Fruit fly (Drosophila melanogaster) whole organism, embryonic: Measurements from ENCODE around the gene CG7943.

Experiments used
- CG11247 ChIP-seq: fragments of 200-800 bp; sonication (Bioruptor generic); IDR thresholded peaks from 2 replicates; pipeline ENCODE4 v1.3.6; 2022; ENCODE audit warnings: missing biosample characterization, missing genetic modification characterization
- CG11560 ChIP-seq: fragments of 200-800 bp; sonication (Bioruptor generic); IDR thresholded peaks from 3 replicates; pipeline ENCODE4 v1.3.6; 2022; ENCODE audit warnings: missing biosample characterization, missing genetic modification characterization
- CG11723 ChIP-seq: fragments of 200-800 bp; sonication (Bioruptor generic); optimal IDR thresholded peaks from 2 replicates; lab custom pipeline; 2017; ENCODE audit warnings: missing biosample characterization, mild to moderate bottlenecking, missing genetic modification characterization
- CG13123 ChIP-seq: fragments of 200-800 bp; sonication (Bioruptor generic); optimal IDR thresholded peaks from 2 replicates; lab custom pipeline; 2016; ENCODE audit warnings: missing biosample characterization, missing genetic modification characterization
- CG17359 ChIP-seq: fragments of 200-800 bp; sonication (Bioruptor generic); optimal IDR thresholded peaks from 3 replicates; lab custom pipeline; 2018; ENCODE audit warnings: missing biosample characterization, mild to moderate bottlenecking, missing genetic modification characterization, moderate library complexity
- CG17385 ChIP-seq: fragments of 200-800 bp; sonication (Bioruptor generic); optimal IDR thresholded peaks from 3 replicates; lab custom pipeline; 2018; ENCODE audit warnings: missing biosample characterization, mild to moderate bottlenecking, missing genetic modification characterization
- CG5180 ChIP-seq: fragments of 200-800 bp; sonication (Bioruptor generic); optimal IDR thresholded peaks from 3 replicates; lab custom pipeline; 2017; ENCODE audit warnings: missing biosample characterization, missing genetic modification characterization, mild to moderate bottlenecking, moderate library complexity, missing genetic modification reagents
- CG7745 ChIP-seq: fragments of 200-800 bp; sonication (Bioruptor generic); optimal IDR thresholded peaks from 2 replicates; lab custom pipeline; 2018; ENCODE audit warnings: missing biosample characterization, mild to moderate bottlenecking, missing genetic modification characterization, moderate library complexity
- CG9797 ChIP-seq: fragments of 200-800 bp; sonication (Bioruptor generic); optimal IDR thresholded peaks from 3 replicates; lab custom pipeline; 2018; ENCODE audit warnings: missing biosample characterization, mild to moderate bottlenecking, missing genetic modification characterization
- CG9817 ChIP-seq: fragments of 200-800 bp; sonication (Bioruptor generic); optimal IDR thresholded peaks from 2 replicates; lab custom pipeline; 2018; ENCODE audit warnings: missing biosample characterization, mild to moderate bottlenecking, missing genetic modification characterization, moderate library complexity
- Deaf1 ChIP-seq: fragments of 200-800 bp; optimal IDR thresholded peaks from 3 replicates; lab custom pipeline; 2019; ENCODE audit warnings: missing biosample characterization, mild to moderate bottlenecking, missing genetic modification characterization, moderate library complexity
- Dip3 ChIP-seq: fragments of 200-800 bp; sonication (Bioruptor generic); optimal IDR thresholded peaks from 3 replicates; lab custom pipeline; 2016; ENCODE audit warnings: missing biosample characterization, missing genetic modification characterization
- Drgx ChIP-seq: fragments of 200-800 bp; sonication (Bioruptor generic); IDR thresholded peaks from 2 replicates; pipeline ENCODE4 v1.3.6; 2022; ENCODE audit warnings: missing biosample characterization, missing genetic modification characterization
- Hey ChIP-seq: fragments of 200-800 bp; sonication (Bioruptor generic); optimal IDR thresholded peaks from 3 replicates; lab custom pipeline; 2018; ENCODE audit warnings: missing biosample characterization, mild to moderate bottlenecking, missing genetic modification characterization
- HmgZ ChIP-seq: fragments of 200-800 bp; sonication (Bioruptor generic); optimal IDR thresholded peaks from 2 replicates; lab custom pipeline; 2018; ENCODE audit warnings: missing biosample characterization, mild to moderate bottlenecking, missing genetic modification characterization
- Sin3A ChIP-seq: fragments of >200 bp; optimal IDR thresholded peaks from 2 replicates; lab custom pipeline; 2018
- amos ChIP-seq: fragments of 200-800 bp; sonication (Bioruptor generic); IDR thresholded peaks from 2 replicates; pipeline ENCODE4 v1.3.6; 2022; ENCODE audit warnings: missing biosample characterization, missing genetic modification characterization; ENCODE audit not compliant: partially characterized antibody
- bsh ChIP-seq, 2 experiments: fragments of 200-800 bp; sonication (Bioruptor generic); optimal IDR thresholded peaks; 2 replicates each; lab custom pipeline; 2017 to 2018; ENCODE audit warnings: mild to moderate bottlenecking in 2 of 2, missing biosample characterization in 2 of 2, missing genetic modification characterization in 2 of 2, moderate library complexity in 1 of 2
- chm ChIP-seq: fragments of 200-800 bp; sonication (Bioruptor generic); IDR thresholded peaks from 2 replicates; pipeline ENCODE4 v1.3.6; 2022; ENCODE audit warnings: missing biosample characterization, missing genetic modification characterization
- cwo ChIP-seq: fragments of 200-800 bp; sonication (Bioruptor generic); optimal IDR thresholded peaks from 3 replicates; lab custom pipeline; 2017; ENCODE audit warnings: missing biosample characterization, missing genetic modification characterization, mild to moderate bottlenecking, moderate library complexity, missing genetic modification reagents
- esg ChIP-seq: fragments of 200-800 bp; sonication (Bioruptor generic); conservative IDR thresholded peaks from 2 replicates; pipeline ENCODE4 v1.3.6; 2022; ENCODE audit warnings: missing biosample characterization, missing genetic modification characterization
- ewg ChIP-seq: fragments of 200-800 bp; sonication (Bioruptor generic); optimal IDR thresholded peaks from 3 replicates; lab custom pipeline; 2017; ENCODE audit warnings: mild to moderate bottlenecking, missing biosample characterization, missing genetic modification reagents, missing genetic modification characterization
- exex ChIP-seq: fragments of 200-800 bp; sonication (Bioruptor generic); optimal IDR thresholded peaks from 4 replicates; lab custom pipeline; 2018; ENCODE audit warnings: missing biosample characterization, mild to moderate bottlenecking, missing genetic modification characterization, moderate library complexity
- gce ChIP-seq: fragments of 200-800 bp; sonication (Bioruptor generic); IDR thresholded peaks from 3 replicates; pipeline ENCODE4 v1.3.6; 2022; ENCODE audit warnings: missing biosample characterization, missing genetic modification characterization
- grn ChIP-seq: fragments of 200-800 bp; sonication (Bioruptor generic); optimal IDR thresholded peaks from 3 replicates; lab custom pipeline; 2017; ENCODE audit warnings: missing biosample characterization, missing genetic modification characterization
- gsb ChIP-seq: fragments of 200-800 bp; sonication (Bioruptor generic); IDR thresholded peaks from 2 replicates; pipeline ENCODE4 v1.3.6; 2022; ENCODE audit warnings: missing biosample characterization, missing genetic modification characterization
- lov ChIP-seq, 2 experiments: fragments of 200-800 bp in 1 of 2; fragments of >200 bp in 1 of 2; sonication (Bioruptor generic) in 1 of 2; IDR thresholded peaks in 1 of 2; optimal IDR thresholded peaks in 1 of 2; 2 replicates in 1 of 2; 3 replicates in 1 of 2; pipeline versions ENCODE4 v1.3.6 to Lab custom; 2017 to 2022; ENCODE audit warnings: missing biosample characterization in 1 of 2, missing genetic modification characterization in 1 of 2
- mirr ChIP-seq: fragments of 200-800 bp; sonication (Bioruptor generic); optimal IDR thresholded peaks from 3 replicates; lab custom pipeline; 2018; ENCODE audit warnings: missing biosample characterization, mild to moderate bottlenecking, missing genetic modification characterization
- nom ChIP-seq: fragments of 200-800 bp; sonication (Bioruptor generic); optimal IDR thresholded peaks from 2 replicates; lab custom pipeline; 2017; ENCODE audit warnings: missing biosample characterization, missing genetic modification characterization, mild to moderate bottlenecking, moderate library complexity, missing genetic modification reagents
- onecut ChIP-seq: fragments of 200-800 bp; sonication (Bioruptor generic); IDR thresholded peaks from 2 replicates; pipeline ENCODE4 v1.3.6; 2022; ENCODE audit warnings: missing biosample characterization, missing genetic modification characterization
- sd ChIP-seq: fragments of 200-800 bp; sonication (Bioruptor generic); optimal IDR thresholded peaks from 3 replicates; lab custom pipeline; 2018; ENCODE audit warnings: missing biosample characterization, mild to moderate bottlenecking, missing genetic modification characterization, moderate library complexity
- sens-2 ChIP-seq: fragments of 200-800 bp; sonication (Bioruptor generic); IDR thresholded peaks from 2 replicates; pipeline ENCODE4 v1.3.6; 2022; ENCODE audit warnings: missing biosample characterization, missing genetic modification characterization
- sqz ChIP-seq: fragments of 200-800 bp; sonication (Bioruptor generic); optimal IDR thresholded peaks from 3 replicates; lab custom pipeline; 2018; ENCODE audit warnings: missing biosample characterization, mild to moderate bottlenecking, missing genetic modification characterization
- sug ChIP-seq: fragments of 200-800 bp; optimal IDR thresholded peaks from 2 replicates; lab custom pipeline; 2019; ENCODE audit warnings: missing biosample characterization, mild to moderate bottlenecking, missing genetic modification characterization, moderate library complexity
- tin ChIP-seq: fragments of 200-800 bp; sonication (Bioruptor generic); optimal IDR thresholded peaks from 3 replicates; lab custom pipeline; 2016; ENCODE audit warnings: missing biosample characterization, missing genetic modification characterization
- twi ChIP-seq: fragments of 200-800 bp; optimal IDR thresholded peaks from 2 replicates; lab custom pipeline; 2019; ENCODE audit warnings: missing biosample characterization, mild to moderate bottlenecking, missing genetic modification characterization, moderate library complexity
- usp ChIP-seq: fragments of >200 bp; optimal IDR thresholded peaks from 2 replicates; lab custom pipeline; 2017; ENCODE audit warnings: missing biosample characterization, missing genetic modification characterization

Gene CG7943

dm6 chr3R:30005332-30005979 is 40.8 kb upstream of the CG7943 start:
- TF ChIP-seq tin (GFP tag; lab: Kevin White, UChicago) (no peak), CG17385 (no peak), chm (GFP tag; lab: Robert Waterston, UW) (no peak), gsb (GFP tag; lab: Robert Waterston, UW) (no peak), ewg (peak; percentile 4), CG5180 (GFP tag; lab: Kevin White, UChicago) (no peak), bsh (GFP tag; optimal IDR thresholded peaks at IDR 0.05; lab: Kevin White, UChicago) (peak in 1 of 2 experiments; percentile 62), CG11247 (GFP tag; lab: Robert Waterston, UW) (no peak), CG11560 (no peak), CG9797 (no peak), sqz (peak; percentile 31), twi (tag; lab: Kevin White, UChicago) (no peak), sens-2 (GFP tag; lab: Robert Waterston, UW) (no peak), Dip3 (GFP tag; lab: Kevin White, UChicago) (no peak), nom (GFP tag; lab: Kevin White, UChicago) (peak; percentile 92), lov (optimal IDR thresholded peaks at IDR 0.05; lab: Kevin White, UChicago) (no peak), lov (GFP tag; IDR thresholded peaks at IDR 0.05; lab: Robert Waterston, UW) (no peak), Drgx (peak; percentile 50), usp (no peak), esg (GFP tag; lab: Robert Waterston, UW) (no peak), CG13123 (no peak), amos (GFP tag; lab: Robert Waterston, UW) (no peak), onecut (GFP tag; lab: Robert Waterston, UW) (no peak), CG17359 (peak; percentile 86), CG9817 (tag; lab: Kevin White, UChicago) (no peak), CG11723 (GFP tag; lab: Kevin White, UChicago) (no peak), gce (no peak), Sin3A (lab: Kevin White, UChicago) (no peak)

- peak; percentile 87 for TF ChIP-seq grn
- TF ChIP-seq HmgZ, result no peak
- peak; percentile 53 for TF ChIP-seq Deaf1 (tag; lab: Kevin White, UChicago)
- no peak for TF ChIP-seq CG7745 (tag; lab: Kevin White, UChicago)
- TF ChIP-seq exex (tag; lab: Kevin White, UChicago), result peak; percentile 88
- TF ChIP-seq mirr (GFP tag; lab: Kevin White, UChicago), result peak; percentile 75
- TF ChIP-seq sd (tag; lab: Kevin White, UChicago), result peak; percentile 8
- peak; percentile 63 for TF ChIP-seq Hey (tag; lab: Kevin White, UChicago)
- TF ChIP-seq cwo (GFP tag; lab: Kevin White, UChicago), result peak; percentile 20
- TF ChIP-seq sug (tag; lab: Kevin White, UChicago), result peak; percentile 20
These were observed 37.1 kb upstream of the CG7943 start, which contains the start of gene CG7912 for dm6 chr3R:30009173-30009572. Gene CG7912 (minus strand): TSS chr3R:30009189.
